Worm (Caenorhabditis elegans): ENCODE results near the gene F57G9.7.

DNA sequence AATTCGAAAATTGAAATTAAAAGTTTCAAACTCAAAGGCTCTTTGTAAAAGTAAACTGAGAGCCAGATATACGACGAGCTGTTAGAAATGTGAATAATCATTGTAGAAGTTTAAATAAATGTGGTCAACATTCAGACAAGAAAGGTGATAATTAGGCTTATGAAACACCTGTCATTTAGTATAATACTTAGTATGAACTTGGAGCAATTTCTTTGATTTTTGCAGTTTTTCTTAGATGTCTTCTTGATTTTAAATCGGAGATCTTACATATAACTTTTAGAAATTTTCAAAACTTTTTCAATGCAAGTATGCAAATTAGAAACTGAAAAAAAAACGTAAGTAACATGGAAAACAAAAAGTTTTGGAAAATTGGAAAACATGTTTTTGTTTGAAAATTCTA is 8.8 kb upstream of the F57G9.7 start, which contains the start of gene sre-30:
- TF ChIP-seq tbp1 (GFP tag; optimal IDR thresholded peaks at IDR 0.05) (no peak), atf-7 (tag; optimal IDR thresholded peaks at IDR 0.05) (no peak), F10E7.11 (tag; optimal IDR thresholded peaks at IDR 0.05) (no peak), ztf-3 (GFP tag; optimal IDR thresholded peaks at IDR 0.05) (no peak), nfyb-1 (GFP tag; IDR thresholded peaks at IDR 0.05) (no peak), rpc-1 (optimal IDR thresholded peaks at IDR 0.05) (no peak), rpc-1 (tag; optimal IDR thresholded peaks at IDR 0.05) (no peak), ztf-28 (GFP tag; IDR thresholded peaks at IDR 0.05) (no peak), sea-2 (GFP tag; IDR thresholded peaks at IDR 0.05) (no peak), nhr-120 (GFP tag; IDR thresholded peaks at IDR 0.05) (no peak)
